Worm (Caenorhabditis elegans) whole organism, L2 larva: ENCODE data around the gene W03H9.1.

Experiments
- C34F6.9 ChIP-seq: fragments of 150-350 bp; optimal IDR thresholded peaks from 2 replicates; lab custom pipeline; 2014; ENCODE audit warnings: missing biosample characterization, missing genetic modification characterization
- F13H6.1 ChIP-seq: sonication (generic microtip); optimal IDR thresholded peaks from 2 replicates; lab custom pipeline; 2016; ENCODE audit warnings: missing genetic modification characterization, missing compliant biosample characterization
- R02D3.7 ChIP-seq: fragments of 150-350 bp; optimal IDR thresholded peaks from 2 replicates; lab custom pipeline; 2014; ENCODE audit warnings: missing biosample characterization, missing genetic modification characterization
- Y55F3AM.14 ChIP-seq: fragments of 200-800 bp; sonication (Bioruptor generic); optimal IDR thresholded peaks from 2 replicates; lab custom pipeline; 2018; ENCODE audit warnings: mild to moderate bottlenecking, missing genetic modification characterization, missing compliant biosample characterization
- ZK546.5 ChIP-seq: sonication (generic microtip); optimal IDR thresholded peaks from 2 replicates; lab custom pipeline; 2017; ENCODE audit warnings: missing biosample characterization, missing genetic modification characterization
- alr-1 ChIP-seq: fragments of 150-350 bp; optimal IDR thresholded peaks from 2 replicates; lab custom pipeline; 2014; ENCODE audit warnings: missing biosample characterization, missing genetic modification characterization
- ceh-16 ChIP-seq: fragments of 150-350 bp; optimal IDR thresholded peaks from 2 replicates; lab custom pipeline; 2014; ENCODE audit warnings: missing biosample characterization, missing genetic modification characterization
- ceh-82 ChIP-seq: fragments of 150-350 bp; optimal IDR thresholded peaks from 2 replicates; lab custom pipeline; 2014; ENCODE audit warnings: missing biosample characterization, missing genetic modification characterization
- dmd-4 ChIP-seq: sonication (generic microtip); optimal IDR thresholded peaks from 2 replicates; lab custom pipeline; 2017; ENCODE audit warnings: missing biosample characterization, missing genetic modification characterization
- egl-27 ChIP-seq: sonication (generic microtip); optimal IDR thresholded peaks from 3 replicates; lab custom pipeline; 2017; ENCODE audit warnings: missing biosample characterization, missing genetic modification reagents, missing genetic modification characterization
- elt-1 ChIP-seq: fragments of 150-350 bp; optimal IDR thresholded peaks from 2 replicates; lab custom pipeline; 2014; ENCODE audit warnings: missing biosample characterization, missing genetic modification characterization
- elt-3 ChIP-seq: sonication (generic microtip); optimal IDR thresholded peaks from 2 replicates; lab custom pipeline; 2017; ENCODE audit warnings: missing biosample characterization, missing genetic modification characterization
- fos-1 ChIP-seq: fragments of 150-350 bp; optimal IDR thresholded peaks from 2 replicates; lab custom pipeline; 2014; ENCODE audit warnings: missing biosample characterization, missing genetic modification characterization
- gmeb-1 ChIP-seq: fragments of 150-350 bp; optimal IDR thresholded peaks from 2 replicates; lab custom pipeline; 2014; ENCODE audit warnings: missing biosample characterization, missing genetic modification characterization
- lin-13 ChIP-seq: fragments of 150-350 bp; optimal IDR thresholded peaks from 2 replicates; lab custom pipeline; 2014; ENCODE audit warnings: missing biosample characterization, missing genetic modification reagents, missing genetic modification characterization
- lin-39 ChIP-seq: fragments of 150-350 bp; optimal IDR thresholded peaks from 2 replicates; lab custom pipeline; 2014; ENCODE audit warnings: missing biosample characterization, missing genetic modification reagents, missing genetic modification characterization
- lsy-2 ChIP-seq, 2 experiments: fragments of 150-350 bp in 1 of 2; sonication (generic microtip) in 1 of 2; optimal IDR thresholded peaks; 2 replicates each; lab custom pipeline; 2014 to 2017; ENCODE audit warnings: missing biosample characterization in 2 of 2, missing genetic modification characterization in 2 of 2
- mab-5 ChIP-seq: fragments of 150-350 bp; optimal IDR thresholded peaks from 2 replicates; lab custom pipeline; 2014; ENCODE audit warnings: missing biosample characterization, missing genetic modification characterization
- mbf-1 ChIP-seq: sonication (generic microtip); optimal IDR thresholded peaks from 2 replicates; lab custom pipeline; 2017; ENCODE audit warnings: missing biosample characterization, missing genetic modification characterization
- mdl-1 ChIP-seq, 2 experiments: fragments of 150-350 bp in 1 of 2; sonication (generic microtip) in 1 of 2; optimal IDR thresholded peaks; 2 replicates each; lab custom pipeline; 2017; ENCODE audit warnings: missing biosample characterization in 2 of 2, missing genetic modification characterization in 2 of 2
- nhr-10 ChIP-seq: sonication (generic microtip); optimal IDR thresholded peaks from 2 replicates; lab custom pipeline; 2017; ENCODE audit warnings: missing biosample characterization, missing genetic modification characterization
- nhr-11 ChIP-seq: fragments of 150-350 bp; optimal IDR thresholded peaks from 2 replicates; lab custom pipeline; 2014; ENCODE audit warnings: missing biosample characterization, missing genetic modification characterization
- nhr-12 ChIP-seq: fragments of 150-350 bp; optimal IDR thresholded peaks from 2 replicates; lab custom pipeline; 2014; ENCODE audit warnings: missing biosample characterization, missing genetic modification characterization
- nhr-129 ChIP-seq: fragments of 150-350 bp; optimal IDR thresholded peaks from 2 replicates; lab custom pipeline; 2014; ENCODE audit warnings: missing biosample characterization, missing genetic modification characterization
- nhr-21 ChIP-seq: fragments of 150-350 bp; optimal IDR thresholded peaks from 2 replicates; lab custom pipeline; 2014; ENCODE audit warnings: missing biosample characterization, missing genetic modification characterization
- nhr-23 ChIP-seq: fragments of 150-350 bp; optimal IDR thresholded peaks from 2 replicates; lab custom pipeline; 2014; ENCODE audit warnings: missing biosample characterization, missing genetic modification reagents, missing genetic modification characterization
- nhr-237 ChIP-seq: fragments of 150-350 bp; optimal IDR thresholded peaks from 2 replicates; lab custom pipeline; 2014; ENCODE audit warnings: missing biosample characterization, missing genetic modification characterization
- nhr-25 ChIP-seq: fragments of 150-350 bp; sonication (generic microtip); optimal IDR thresholded peaks from 3 replicates; lab custom pipeline; 2014; ENCODE audit warnings: missing biosample characterization, missing genetic modification characterization
- nhr-6 ChIP-seq: fragments of 150-350 bp; optimal IDR thresholded peaks from 2 replicates; lab custom pipeline; 2014; ENCODE audit warnings: missing biosample characterization, missing genetic modification characterization
- nhr-77 ChIP-seq: fragments of 150-350 bp; optimal IDR thresholded peaks from 2 replicates; lab custom pipeline; 2014; ENCODE audit warnings: missing biosample characterization, missing genetic modification characterization
- sem-4 ChIP-seq: fragments of 150-350 bp; optimal IDR thresholded peaks from 2 replicates; lab custom pipeline; 2014; ENCODE audit warnings: missing biosample characterization, missing genetic modification reagents, missing genetic modification characterization
- skn-1 ChIP-seq: sonication (generic microtip); optimal IDR thresholded peaks from 2 replicates; lab custom pipeline; 2017; ENCODE audit warnings: missing biosample characterization, missing genetic modification characterization
- sma-3 ChIP-seq: sonication (generic microtip); optimal IDR thresholded peaks from 2 replicates; lab custom pipeline; 2016; ENCODE audit warnings: missing genetic modification reagents, missing genetic modification characterization, missing compliant biosample characterization
- snpc-4 ChIP-seq: fragments of 150-350 bp; optimal IDR thresholded peaks from 2 replicates; lab custom pipeline; 2014; ENCODE audit warnings: missing biosample characterization, missing genetic modification characterization
- unc-39 ChIP-seq: fragments of 150-350 bp; optimal IDR thresholded peaks from 2 replicates; lab custom pipeline; 2014; ENCODE audit warnings: missing biosample characterization, missing genetic modification characterization
- unc-55 ChIP-seq: fragments of 150-350 bp; sonication (generic microtip); optimal IDR thresholded peaks from 3 replicates; lab custom pipeline; 2014; ENCODE audit warnings: missing biosample characterization, missing genetic modification reagents, missing genetic modification characterization
- unc-62 ChIP-seq: fragments of 150-350 bp; optimal IDR thresholded peaks from 2 replicates; lab custom pipeline; 2014; ENCODE audit warnings: missing biosample characterization, missing genetic modification reagents, missing genetic modification characterization
- zag-1 ChIP-seq: fragments of 150-350 bp; optimal IDR thresholded peaks from 2 replicates; lab custom pipeline; 2014; ENCODE audit warnings: missing biosample characterization, missing genetic modification characterization
- ztf-11 ChIP-seq: sonication (generic microtip); optimal IDR thresholded peaks from 2 replicates; lab custom pipeline; 2017; ENCODE audit warnings: missing biosample characterization, missing genetic modification characterization
- ztf-4 ChIP-seq: fragments of 150-350 bp; optimal IDR thresholded peaks from 2 replicates; lab custom pipeline; 2014; ENCODE audit warnings: missing biosample characterization, missing genetic modification characterization

W03H9.1 gene

DNA sequence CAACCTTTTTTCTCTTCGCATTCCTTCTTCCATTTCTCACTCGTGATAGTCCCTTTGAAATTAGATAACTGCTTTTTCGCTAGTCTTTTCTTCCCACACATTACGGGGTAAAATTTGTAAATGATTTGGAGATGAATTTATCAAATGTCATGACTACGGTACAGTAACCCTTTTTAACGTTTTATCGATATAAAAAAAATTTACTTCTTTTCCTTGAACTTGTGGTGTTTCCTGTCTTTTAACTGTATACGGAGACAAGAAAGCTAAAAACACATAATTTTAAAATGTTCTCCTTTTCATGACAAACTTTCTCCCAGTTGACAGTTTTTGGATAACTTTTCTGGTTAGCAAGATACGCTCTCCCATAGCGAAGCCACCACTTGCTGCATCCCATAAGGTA lies at the start of gene W03H9.1:
Gene W03H9.1, minus strand, starts transcription at position 101 of the 400 bp plus-strand sequence.
- TF ChIP-seq R02D3.7: no peak
- TF ChIP-seq C34F6.9 (tag; lab: Kevin White, UChicago): no peak
- TF ChIP-seq ZK546.5: no peak
- TF ChIP-seq nhr-6 (tag; lab: Kevin White, UChicago): no peak
- TF ChIP-seq nhr-129 (tag; lab: Kevin White, UChicago): no peak
- TF ChIP-seq fos-1: no peak
- TF ChIP-seq unc-39 (tag; lab: Kevin White, UChicago): no peak
- TF ChIP-seq egl-27 (tag; lab: Kevin White, UChicago): no peak
- no peak for TF ChIP-seq F13H6.1
- no peak for TF ChIP-seq lin-39

DNA sequence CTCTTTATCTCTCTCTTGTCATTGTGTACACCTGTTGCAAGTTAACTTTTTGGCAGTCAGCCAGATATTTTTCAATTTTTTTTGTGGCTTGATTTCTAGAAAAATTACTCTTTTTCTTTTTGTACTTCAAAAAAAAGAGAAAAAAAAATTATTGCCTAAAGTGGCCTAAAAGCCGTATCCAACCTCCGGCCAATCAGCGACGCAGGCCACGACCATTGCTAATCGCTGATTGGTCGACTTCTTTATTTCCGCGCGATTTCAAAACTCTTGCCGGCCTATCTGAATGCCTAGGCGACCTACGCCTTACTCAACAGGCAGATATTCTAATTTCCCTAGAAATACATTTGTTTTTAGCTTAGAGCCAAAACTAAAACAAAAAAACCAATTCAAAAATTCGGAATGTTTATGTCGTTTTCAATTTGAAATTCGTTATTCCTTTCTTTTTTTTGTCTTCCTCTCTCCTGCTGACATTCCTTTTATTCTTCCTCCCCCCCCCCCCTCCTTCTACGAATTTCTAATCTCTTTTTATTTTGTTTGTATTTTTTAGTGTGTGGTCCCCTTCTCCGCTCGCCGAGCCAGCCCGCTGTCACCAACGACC lies 47.7 kb upstream of the W03H9.1 start, which contains the start of gene ace-4:
Gene ace-4, plus strand, starts transcription at position 548 of the 598 bp plus-strand sequence.
- TF ChIP-seq nhr-10 (tag; lab: Kevin White, UChicago): no peak
- no peak for TF ChIP-seq F13H6.1
- TF ChIP-seq nhr-11 (tag; lab: Kevin White, UChicago): no peak
- TF ChIP-seq Y55F3AM.14 (GFP tag; lab: Kevin White, UChicago): no peak
- TF ChIP-seq sem-4 (tag; lab: Kevin White, UChicago): no peak
- TF ChIP-seq nhr-21 (tag; lab: Kevin White, UChicago): no peak
- no peak for TF ChIP-seq mdl-1 (tag; optimal IDR thresholded peaks at IDR 0.05; lab: Kevin White, UChicago)
- TF ChIP-seq ztf-4 (tag; lab: Kevin White, UChicago): no peak
- no peak for TF ChIP-seq nhr-77 (tag; lab: Kevin White, UChicago)
- no peak for TF ChIP-seq mab-5 (tag; lab: Kevin White, UChicago)
- TF ChIP-seq egl-27 (tag; lab: Kevin White, UChicago): no peak
- TF ChIP-seq R02D3.7: no peak
- TF ChIP-seq ztf-11 (tag; lab: Kevin White, UChicago): no peak
- TF ChIP-seq elt-3 (tag; lab: Kevin White, UChicago): no peak

DNA sequence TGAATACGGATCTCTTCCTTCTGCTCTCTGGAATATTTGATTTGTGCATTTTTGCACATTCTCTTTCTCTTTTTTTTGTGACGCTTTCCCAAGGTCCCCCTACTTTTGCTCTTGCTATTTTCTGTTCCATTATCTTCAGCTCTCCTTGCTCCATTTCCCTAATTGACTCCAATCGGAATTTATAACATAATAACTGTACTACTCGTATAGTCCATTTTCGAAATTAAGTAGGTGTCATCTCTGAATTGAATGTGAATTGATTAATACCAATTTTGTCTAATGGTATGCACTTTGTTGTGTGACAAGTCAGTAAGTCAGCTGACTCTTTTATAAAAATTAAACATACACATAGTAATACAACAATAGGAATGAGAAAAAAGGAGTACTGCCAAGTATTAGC lies 46.0 kb upstream of the W03H9.1 start:
- TF ChIP-seq elt-3 (tag; lab: Kevin White, UChicago) (no peak), snpc-4 (tag; lab: Kevin White, UChicago) (no peak), nhr-25 (tag; lab: Kevin White, UChicago) (no peak), lsy-2 (tag; optimal IDR thresholded peaks at IDR 0.05; lab: Kevin White, UChicago) (peak in 1 of 2 experiments; percentile 9), unc-55 (GFP tag; lab: Kevin White, UChicago) (no peak)

DNA sequence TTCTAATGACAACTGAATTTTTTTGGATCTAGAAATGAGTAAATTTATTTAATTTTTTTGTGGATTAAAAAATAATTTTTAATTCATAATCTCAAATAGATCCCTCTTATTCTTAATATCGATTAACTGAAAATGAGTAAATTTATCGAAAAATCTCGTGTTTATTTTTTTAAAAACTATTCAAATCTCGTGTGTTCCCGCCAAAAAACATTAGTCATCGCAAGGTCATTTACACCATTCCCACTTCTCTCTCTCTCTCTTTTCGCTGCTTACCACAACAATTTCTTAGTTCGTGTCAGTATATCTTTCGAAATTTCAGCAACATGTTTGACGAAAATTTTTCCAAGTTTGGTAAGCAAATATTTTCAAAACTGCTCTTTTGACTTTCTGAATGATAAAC lies 37.5 kb upstream of the W03H9.1 start:
- TF ChIP-seq nhr-10 (tag; lab: Kevin White, UChicago) (no peak), sma-3 (GFP tag; lab: Kevin White, UChicago) (no peak), nhr-25 (tag; lab: Kevin White, UChicago) (no peak), unc-55 (GFP tag; lab: Kevin White, UChicago) (no peak), nhr-237 (no peak), lin-13 (GFP tag; lab: Kevin White, UChicago) (no peak), sem-4 (tag; lab: Kevin White, UChicago) (no peak), nhr-23 (no peak), elt-3 (tag; lab: Kevin White, UChicago) (no peak), dmd-4 (tag; lab: Kevin White, UChicago) (no peak), snpc-4 (tag; lab: Kevin White, UChicago) (no peak), F13H6.1 (no peak), mbf-1 (tag; lab: Kevin White, UChicago) (no peak), nhr-21 (tag; lab: Kevin White, UChicago) (no peak), unc-62 (no peak), nhr-12 (no peak)

DNA sequence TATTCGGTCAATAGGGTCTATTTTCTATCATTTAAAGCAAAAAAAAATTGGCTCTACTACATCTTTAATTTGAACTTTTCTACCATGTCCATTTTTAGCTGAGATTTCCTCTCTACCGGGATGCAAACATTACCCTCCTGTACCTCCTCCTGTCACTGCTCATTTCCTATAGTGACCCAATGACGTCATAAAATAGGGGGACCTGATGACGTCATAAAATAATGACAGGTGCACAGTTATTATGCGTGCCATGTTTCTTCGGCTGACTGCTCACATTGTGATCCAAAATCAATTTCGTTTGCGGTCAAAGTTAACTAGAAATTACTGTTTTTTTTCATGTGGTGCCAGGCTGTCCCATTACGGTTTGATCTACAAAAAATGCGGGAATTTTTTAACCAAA lies 37.0 kb upstream of the W03H9.1 start:
- TF ChIP-seq alr-1 (tag; lab: Kevin White, UChicago): no peak
- no peak for TF ChIP-seq nhr-129 (tag; lab: Kevin White, UChicago)
- TF ChIP-seq ceh-16 (tag; lab: Kevin White, UChicago): no peak
- TF ChIP-seq ceh-82 (tag; lab: Kevin White, UChicago): no peak
- TF ChIP-seq mab-5 (tag; lab: Kevin White, UChicago): no peak
- TF ChIP-seq nhr-21 (tag; lab: Kevin White, UChicago): no peak
- no peak for TF ChIP-seq zag-1 (tag; lab: Kevin White, UChicago)
- no peak for TF ChIP-seq elt-1 (tag; lab: Kevin White, UChicago)
- TF ChIP-seq skn-1 (tag; lab: Kevin White, UChicago): no peak
- no peak for TF ChIP-seq nhr-10 (tag; lab: Kevin White, UChicago)
- TF ChIP-seq mdl-1 (tag; optimal IDR thresholded peaks at IDR 0.05; lab: Kevin White, UChicago): no peak
- no peak for TF ChIP-seq nhr-23
- TF ChIP-seq nhr-6 (tag; lab: Kevin White, UChicago): no peak
- TF ChIP-seq F13H6.1: no peak
- no peak for TF ChIP-seq lsy-2 (tag; optimal IDR thresholded peaks at IDR 0.05; lab: Kevin White, UChicago)
- no peak for TF ChIP-seq ztf-11 (tag; lab: Kevin White, UChicago)
- TF ChIP-seq gmeb-1: no peak
- TF ChIP-seq nhr-11 (tag; lab: Kevin White, UChicago): no peak
